Worm (Caenorhabditis elegans) whole organism, midembryonic: ENCODE data around the gene egl-15.

Experiments
- T22C8.4 ChIP-seq: fragments of 200-800 bp; sonication (Bioruptor generic); IDR thresholded peaks from 2 replicates; pipeline ENCODE4 v1.3.6; 2022; ENCODE audit warnings: missing genetic modification characterization, missing compliant biosample characterization
- cog-1 ChIP-seq: sonication (generic microtip); optimal IDR thresholded peaks from 2 replicates; lab custom pipeline; 2016; ENCODE audit warnings: missing genetic modification characterization, missing compliant biosample characterization
- flt-1 ChIP-seq: fragments of 200-800 bp; sonication (Bioruptor generic); IDR thresholded peaks from 2 replicates; pipeline ENCODE4 v1.3.6; 2022; ENCODE audit warnings: missing genetic modification characterization, missing compliant biosample characterization
- klf-2 ChIP-seq: fragments of 200-800 bp; sonication (Bioruptor generic); conservative IDR thresholded peaks from 2 replicates; pipeline ENCODE4 v1.3.6; 2022; ENCODE audit warnings: missing genetic modification reagents, missing genetic modification characterization, missing compliant biosample characterization
- med-1 ChIP-seq: sonication (generic microtip); optimal IDR thresholded peaks from 2 replicates; lab custom pipeline; 2017; ENCODE audit warnings: missing genetic modification characterization, mild to moderate bottlenecking, missing compliant biosample characterization, antibody characterized with exemption, missing genetic modification reagents; ENCODE audit not compliant: insufficient read depth
- ref-1 ChIP-seq: fragments of 200-800 bp; sonication (Bioruptor generic); conservative IDR thresholded peaks from 2 replicates; pipeline ENCODE4 v1.3.6; 2022; ENCODE audit warnings: missing genetic modification reagents, missing genetic modification characterization, missing compliant biosample characterization
- tab-1 ChIP-seq: fragments of 200-800 bp; sonication (Bioruptor generic); IDR thresholded peaks from 2 replicates; pipeline ENCODE4 v1.3.6; 2022; ENCODE audit warnings: missing genetic modification characterization, missing compliant biosample characterization
- ztf-23 ChIP-seq: fragments of 200-800 bp; sonication (Bioruptor generic); IDR thresholded peaks from 2 replicates; pipeline ENCODE4 v1.3.6; 2022; ENCODE audit warnings: missing genetic modification reagents, missing genetic modification characterization, missing compliant biosample characterization
- ztf-29 ChIP-seq: fragments of 200-800 bp; sonication (Bioruptor generic); IDR thresholded peaks from 2 replicates; pipeline ENCODE4 v1.3.6; 2022; ENCODE audit warnings: missing genetic modification reagents, missing genetic modification characterization, missing compliant biosample characterization

Gene egl-15

ce11 chrX:10990159-10990854, 25.9 kb upstream of the egl-15 start:
- no peak for TF ChIP-seq med-1 (GFP tag; lab: Kevin White, UChicago)
- TF ChIP-seq flt-1 (GFP tag; lab: Robert Waterston, UW) = peak; percentile 68
- TF ChIP-seq ztf-23 (GFP tag; lab: Robert Waterston, UW) = no peak
- no peak for TF ChIP-seq klf-2
- no peak for TF ChIP-seq ref-1
- no peak for TF ChIP-seq T22C8.4 (GFP tag; lab: Robert Waterston, UW)
- no peak for TF ChIP-seq tab-1
- peak; percentile 34 for TF ChIP-seq cog-1 (tag; lab: Kevin White, UChicago)
- TF ChIP-seq ztf-29 = no peak

ce11 chrX:10990855-10991176, 25.4 kb upstream of the egl-15 start:
- TF ChIP-seq ztf-23 (GFP tag; lab: Robert Waterston, UW) = no peak
- TF ChIP-seq ztf-29 = no peak
- TF ChIP-seq flt-1 (GFP tag; lab: Robert Waterston, UW) = no peak
- TF ChIP-seq ref-1 = no peak
- TF ChIP-seq med-1 (GFP tag; lab: Kevin White, UChicago) = no peak
- TF ChIP-seq T22C8.4 (GFP tag; lab: Robert Waterston, UW) = no peak
- TF ChIP-seq tab-1 = no peak
- no peak for TF ChIP-seq cog-1 (tag; lab: Kevin White, UChicago)
- TF ChIP-seq klf-2 = no peak

- TF ChIP-seq ztf-23 (GFP tag; lab: Robert Waterston, UW) = no peak
- no peak for TF ChIP-seq ref-1
- no peak for TF ChIP-seq med-1 (GFP tag; lab: Kevin White, UChicago)
- no peak for TF ChIP-seq cog-1 (tag; lab: Kevin White, UChicago)
- no peak for TF ChIP-seq T22C8.4 (GFP tag; lab: Robert Waterston, UW)
- no peak for TF ChIP-seq klf-2
- no peak for TF ChIP-seq tab-1
- no peak for TF ChIP-seq ztf-29
- no peak for TF ChIP-seq flt-1 (GFP tag; lab: Robert Waterston, UW)
Measured at ce11 chrX:10991352-10992172, 24.6 kb upstream of the egl-15 start.

- TF ChIP-seq tab-1 (no peak), cog-1 (tag; lab: Kevin White, UChicago) (no peak), flt-1 (GFP tag; lab: Robert Waterston, UW) (no peak), ref-1 (no peak), klf-2 (no peak), T22C8.4 (GFP tag; lab: Robert Waterston, UW) (no peak), ztf-29 (no peak)
Measured at ce11 chrX:10992177-10992576, 24.0 kb upstream of the egl-15 start, which contains the start of gene ver-3. Gene ver-3, plus strand, starts transcription at chrX:10992477.

- TF ChIP-seq cog-1 (tag; lab: Kevin White, UChicago) (no peak), T22C8.4 (GFP tag; lab: Robert Waterston, UW) (no peak), ztf-23 (GFP tag; lab: Robert Waterston, UW) (no peak), med-1 (GFP tag; lab: Kevin White, UChicago) (no peak), tab-1 (no peak), ztf-29 (no peak), klf-2 (no peak), ref-1 (no peak), flt-1 (GFP tag; lab: Robert Waterston, UW) (no peak)
Measured at ce11 chrX:10999176-10999575, 17.0 kb upstream of the egl-15 start, which contains the start of gene F59F3.6. Gene F59F3.6, minus strand, starts transcription at chrX:10999276.

ce11 chrX:11001750-11002149, 14.4 kb upstream of the egl-15 start, which contains the start of gene col-177:
Gene col-177, minus strand, starts transcription at chrX:11001850.
- TF ChIP-seq T22C8.4 (GFP tag; lab: Robert Waterston, UW) (no peak), flt-1 (GFP tag; lab: Robert Waterston, UW) (no peak), klf-2 (no peak), cog-1 (tag; lab: Kevin White, UChicago) (no peak), ref-1 (no peak), tab-1 (no peak)

ce11 chrX:11003701-11004100, 12.5 kb upstream of the egl-15 start:
- no peak for TF ChIP-seq ztf-23 (GFP tag; lab: Robert Waterston, UW)
- TF ChIP-seq T22C8.4 (GFP tag; lab: Robert Waterston, UW) = no peak
- no peak for TF ChIP-seq ztf-29
- no peak for TF ChIP-seq klf-2
- TF ChIP-seq tab-1 = no peak
- TF ChIP-seq flt-1 (GFP tag; lab: Robert Waterston, UW) = no peak
- TF ChIP-seq ref-1 = no peak
- TF ChIP-seq cog-1 (tag; lab: Kevin White, UChicago) = no peak
- TF ChIP-seq med-1 (GFP tag; lab: Kevin White, UChicago) = no peak

- TF ChIP-seq ztf-29 (no peak), T22C8.4 (GFP tag; lab: Robert Waterston, UW) (no peak), flt-1 (GFP tag; lab: Robert Waterston, UW) (no peak), cog-1 (tag; lab: Kevin White, UChicago) (no peak), ref-1 (no peak), ztf-23 (GFP tag; lab: Robert Waterston, UW) (no peak), klf-2 (no peak), med-1 (GFP tag; lab: Kevin White, UChicago) (no peak), tab-1 (no peak)
Measured at ce11 chrX:11007393-11007792, 8.8 kb upstream of the egl-15 start.

ce11 chrX:11008052-11008451, 8.1 kb upstream of the egl-15 start, which contains the start of gene del-5:
Gene del-5, minus strand, starts transcription at chrX:11008181.
- TF ChIP-seq med-1 (GFP tag; lab: Kevin White, UChicago) (no peak), T22C8.4 (GFP tag; lab: Robert Waterston, UW) (no peak), tab-1 (no peak), klf-2 (no peak), ref-1 (no peak), ztf-29 (no peak), ztf-23 (GFP tag; lab: Robert Waterston, UW) (no peak), flt-1 (GFP tag; lab: Robert Waterston, UW) (no peak), cog-1 (tag; lab: Kevin White, UChicago) (no peak)
